Fruit fly (Drosophila melanogaster) whole organism, adult: ENCODE measurements around the gene CG8066.

Experiments
- CG14711 ChIP-seq: fragments of 200-800 bp; sonication (Bioruptor generic); optimal IDR thresholded peaks from 2 replicates; lab custom pipeline; 2018; ENCODE audit warnings: missing biosample characterization, mild to moderate bottlenecking, missing genetic modification characterization, moderate library complexity
- CG1620 ChIP-seq: fragments of 200-800 bp; sonication (Bioruptor generic); optimal IDR thresholded peaks from 2 replicates; lab custom pipeline; 2016; ENCODE audit warnings: missing biosample characterization, missing genetic modification characterization
- CG5204 ChIP-seq: fragments of 200-800 bp; sonication (Bioruptor generic); optimal IDR thresholded peaks from 2 replicates; lab custom pipeline; 2016; ENCODE audit warnings: missing biosample characterization, missing genetic modification characterization
- CG7045 ChIP-seq: fragments of 200-800 bp; sonication (Bioruptor generic); optimal IDR thresholded peaks from 2 replicates; lab custom pipeline; 2017; ENCODE audit warnings: missing biosample characterization, mild to moderate bottlenecking, missing genetic modification characterization
- Clk ChIP-seq: fragments of 200-800 bp; sonication (Bioruptor generic); optimal IDR thresholded peaks from 2 replicates; lab custom pipeline; 2017; ENCODE audit warnings: missing biosample characterization, missing genetic modification characterization
- Hr96 ChIP-seq: fragments of 200-800 bp; sonication (Bioruptor generic); optimal IDR thresholded peaks from 2 replicates; lab custom pipeline; 2016; ENCODE audit warnings: missing biosample characterization, missing genetic modification characterization
- cic ChIP-seq: fragments of 200-800 bp; sonication (Bioruptor generic); optimal IDR thresholded peaks from 2 replicates; lab custom pipeline; 2017; ENCODE audit warnings: missing biosample characterization, mild to moderate bottlenecking, missing genetic modification characterization, moderate library complexity
- cnc ChIP-seq, 2 experiments: fragments of >200 bp; optimal IDR thresholded peaks; 2 replicates each; lab custom pipeline; 2017
- kay ChIP-seq: fragments of 200-800 bp; sonication (Bioruptor generic); peaks from one replicate; lab custom pipeline; 2016; ENCODE audit warnings: missing biosample characterization, missing genetic modification characterization, borderline replicate concordance
- toe ChIP-seq: fragments of 200-800 bp; sonication (Bioruptor generic); optimal IDR thresholded peaks from 2 replicates; lab custom pipeline; 2016; ENCODE audit warnings: missing biosample characterization, missing genetic modification characterization

dm6 chr3R:14555021-14555420, 13.6 kb downstream of the CG8066 start:
- TF ChIP-seq CG5204 (GFP tag; lab: Kevin White, UChicago) (no peak), CG7045 (GFP tag; lab: Kevin White, UChicago) (no peak), Clk (no peak), CG1620 (GFP tag; lab: Kevin White, UChicago) (no peak), cic (GFP tag; lab: Kevin White, UChicago) (no peak), kay (GFP tag; lab: Kevin White, UChicago) (no peak), cnc (optimal IDR thresholded peaks at IDR 0.05; lab: Kevin White, UChicago) (no peak), CG14711 (tag; lab: Kevin White, UChicago) (no peak), Hr96 (GFP tag; lab: Kevin White, UChicago) (no peak), toe (no peak)
